Worm (Caenorhabditis elegans): ENCODE results near the gene pygl-1.

- no peak for TF ChIP-seq ref-1 (GFP tag; conservative IDR thresholded peaks at IDR 0.05)
- no peak for TF ChIP-seq flt-1 (GFP tag; IDR thresholded peaks at IDR 0.05)
- no peak for TF ChIP-seq ztf-29 (GFP tag; IDR thresholded peaks at IDR 0.05)
- TF ChIP-seq T22C8.4 (GFP tag; IDR thresholded peaks at IDR 0.05), result no peak
- no peak for TF ChIP-seq med-1 (GFP tag; optimal IDR thresholded peaks at IDR 0.05; ENCODE audit: insufficient read depth)
- no peak for TF ChIP-seq cog-1 (tag; optimal IDR thresholded peaks at IDR 0.05)
- TF ChIP-seq klf-2 (GFP tag; conservative IDR thresholded peaks at IDR 0.05), result no peak
- no peak for TF ChIP-seq ztf-23 (GFP tag; IDR thresholded peaks at IDR 0.05)
Measured at ce11 chrV:3588223-3588622, 9.4 kb downstream of the pygl-1 start.

Data from whole organism, midembryonic.